Fruit fly (Drosophila melanogaster) whole organism, embryonic: ENCODE results near the gene Mon1.

Experiments
- B-H1 ChIP-seq: fragments of 200-800 bp; sonication (Bioruptor generic); IDR thresholded peaks from 3 replicates; pipeline ENCODE4 v1.3.6; 2022; ENCODE audit warnings: missing biosample characterization, missing genetic modification characterization
- CG13296 ChIP-seq: fragments of 200-800 bp; sonication (Bioruptor generic); optimal IDR thresholded peaks from 3 replicates; lab custom pipeline; 2018; ENCODE audit warnings: missing biosample characterization, mild to moderate bottlenecking, missing genetic modification characterization
- CG13775 ChIP-seq: fragments of 200-800 bp; sonication (Bioruptor generic); optimal IDR thresholded peaks from 3 replicates; lab custom pipeline; 2017; ENCODE audit warnings: missing biosample characterization, mild to moderate bottlenecking, missing genetic modification characterization
- CG14050 ChIP-seq: fragments of 200-800 bp; sonication (Bioruptor generic); IDR thresholded peaks from 3 replicates; pipeline ENCODE4 v1.3.6; 2022; ENCODE audit warnings: missing biosample characterization, missing genetic modification characterization
- CG15011 ChIP-seq: fragments of 200-800 bp; sonication (Bioruptor generic); optimal IDR thresholded peaks from 3 replicates; lab custom pipeline; 2018; ENCODE audit warnings: missing biosample characterization, mild to moderate bottlenecking, missing genetic modification characterization
- CG15696 ChIP-seq: fragments of 200-800 bp; sonication (Bioruptor generic); optimal IDR thresholded peaks from 2 replicates; lab custom pipeline; 2019; ENCODE audit warnings: missing biosample characterization, mild to moderate bottlenecking, missing genetic modification characterization, moderate library complexity
- CG1602 ChIP-seq: fragments of 200-800 bp; sonication (Bioruptor generic); optimal IDR thresholded peaks from 3 replicates; lab custom pipeline; 2016; ENCODE audit warnings: missing biosample characterization, missing genetic modification characterization
- CG1647 ChIP-seq: fragments of 200-800 bp; sonication (Bioruptor generic); optimal IDR thresholded peaks from 3 replicates; lab custom pipeline; 2016; ENCODE audit warnings: missing biosample characterization, missing genetic modification characterization
- CG17568 ChIP-seq: fragments of 200-800 bp; sonication (Bioruptor generic); optimal IDR thresholded peaks from 2 replicates; lab custom pipeline; 2018; ENCODE audit warnings: missing biosample characterization, mild to moderate bottlenecking, missing genetic modification characterization, moderate library complexity
- CG18262 ChIP-seq: fragments of 200-800 bp; optimal IDR thresholded peaks from 3 replicates; lab custom pipeline; 2019; ENCODE audit warnings: missing biosample characterization, mild to moderate bottlenecking, missing genetic modification characterization, moderate library complexity
- CG2116 ChIP-seq: fragments of 200-800 bp; sonication (Bioruptor generic); optimal IDR thresholded peaks from 3 replicates; lab custom pipeline; 2018; ENCODE audit warnings: missing biosample characterization, mild to moderate bottlenecking, missing genetic modification characterization
- CG2120 ChIP-seq: fragments of 200-800 bp; sonication (Bioruptor generic); optimal IDR thresholded peaks from 3 replicates; lab custom pipeline; 2016; ENCODE audit warnings: missing biosample characterization, missing genetic modification characterization
- CG30403 ChIP-seq: fragments of 200-800 bp; sonication (Bioruptor generic); optimal IDR thresholded peaks from 3 replicates; lab custom pipeline; 2016; ENCODE audit warnings: missing biosample characterization, missing genetic modification characterization
- CG6272 ChIP-seq: fragments of 200-800 bp; sonication (Bioruptor generic); IDR thresholded peaks from 2 replicates; pipeline ENCODE4 v1.3.6; 2022; ENCODE audit warnings: missing biosample characterization, missing genetic modification characterization
- CG7357 ChIP-seq: fragments of 200-800 bp; sonication (Bioruptor generic); IDR thresholded peaks from 3 replicates; pipeline ENCODE4 v1.3.6; 2022; ENCODE audit warnings: missing biosample characterization, missing genetic modification characterization
- CG7372 ChIP-seq: fragments of 200-800 bp; sonication (Bioruptor generic); IDR thresholded peaks from 2 replicates; pipeline ENCODE4 v1.3.6; 2022; ENCODE audit warnings: missing biosample characterization, missing genetic modification characterization
- CG7963 ChIP-seq: fragments of 200-800 bp; sonication (Bioruptor generic); IDR thresholded peaks from 3 replicates; pipeline ENCODE4 v1.3.6; 2022; ENCODE audit warnings: missing biosample characterization, missing genetic modification characterization; ENCODE audit not compliant: partially characterized antibody
- CG8290 ChIP-seq, 3 experiments: fragments of 200-800 bp; sonication (Bioruptor generic); optimal IDR thresholded peaks; 2 replicates each; lab custom pipeline; 2016 to 2019; ENCODE audit warnings: missing biosample characterization in 3 of 3, missing genetic modification characterization in 3 of 3, mild to moderate bottlenecking in 2 of 3, moderate library complexity in 1 of 3
- CG8359 ChIP-seq: fragments of 200-800 bp; sonication (Bioruptor generic); optimal IDR thresholded peaks from 2 replicates; lab custom pipeline; 2017; ENCODE audit warnings: missing biosample characterization, mild to moderate bottlenecking, missing genetic modification characterization, borderline replicate concordance
- CG8924 ChIP-seq: fragments of 200-800 bp; optimal IDR thresholded peaks from 3 replicates; lab custom pipeline; 2019; ENCODE audit warnings: missing biosample characterization, mild to moderate bottlenecking, missing genetic modification characterization, moderate library complexity
- CG9817 ChIP-seq: fragments of 200-800 bp; sonication (Bioruptor generic); optimal IDR thresholded peaks from 2 replicates; lab custom pipeline; 2018; ENCODE audit warnings: missing biosample characterization, mild to moderate bottlenecking, missing genetic modification characterization, moderate library complexity
- E2f1 ChIP-seq: fragments of 200-800 bp; sonication (Bioruptor generic); IDR thresholded peaks from 2 replicates; pipeline ENCODE4 v1.3.6; 2022; ENCODE audit warnings: missing biosample characterization, missing genetic modification characterization
- E2f2 ChIP-seq: fragments of 200-800 bp; sonication (Bioruptor generic); IDR thresholded peaks from 2 replicates; pipeline ENCODE4 v1.3.6; 2022; ENCODE audit warnings: missing biosample characterization, missing genetic modification characterization
- Fer1 ChIP-seq: fragments of 200-800 bp; sonication (Bioruptor generic); optimal IDR thresholded peaks from 2 replicates; lab custom pipeline; 2017; ENCODE audit warnings: missing biosample characterization, mild to moderate bottlenecking, missing genetic modification characterization
- Fer3 ChIP-seq: fragments of 200-800 bp; sonication (Bioruptor generic); optimal IDR thresholded peaks from 2 replicates; lab custom pipeline; 2018; ENCODE audit warnings: missing biosample characterization, mild to moderate bottlenecking, missing genetic modification characterization, moderate library complexity
- H2.0 ChIP-seq: fragments of 200-800 bp; sonication (Bioruptor generic); IDR thresholded peaks from 2 replicates; pipeline ENCODE4 v1.3.6; 2022; ENCODE audit warnings: missing biosample characterization, missing genetic modification characterization
- Hr39 ChIP-seq: fragments of >200 bp; optimal IDR thresholded peaks from 2 replicates; lab custom pipeline; 2017
- Lim3 ChIP-seq: fragments of 200-800 bp; sonication (Bioruptor generic); IDR thresholded peaks from 2 replicates; pipeline ENCODE4 v1.3.6; 2022; ENCODE audit warnings: missing biosample characterization, missing genetic modification characterization
- Meics ChIP-seq: fragments of 200-800 bp; sonication (Bioruptor generic); optimal IDR thresholded peaks from 2 replicates; lab custom pipeline; 2017; ENCODE audit warnings: missing biosample characterization, mild to moderate bottlenecking, missing genetic modification characterization
- PHDP ChIP-seq: fragments of 200-800 bp; sonication (Bioruptor generic); optimal IDR thresholded peaks from 3 replicates; lab custom pipeline; 2018; ENCODE audit warnings: missing biosample characterization, mild to moderate bottlenecking, missing genetic modification characterization, moderate library complexity
- Pdp1 ChIP-seq, 2 experiments: fragments of 200-800 bp; sonication (Bioruptor generic); optimal IDR thresholded peaks; 3 replicates each; lab custom pipeline; 2016; ENCODE audit warnings: missing biosample characterization in 2 of 2, missing genetic modification characterization in 2 of 2, mild to moderate bottlenecking in 1 of 2, moderate library complexity in 1 of 2
- Six4 ChIP-seq: fragments of 200-800 bp; sonication (Bioruptor generic); optimal IDR thresholded peaks from 2 replicates; lab custom pipeline; 2016; ENCODE audit warnings: missing biosample characterization, missing genetic modification characterization
- Sox102F ChIP-seq: fragments of 200-800 bp; sonication (Bioruptor generic); optimal IDR thresholded peaks from 2 replicates; lab custom pipeline; 2018; ENCODE audit warnings: missing biosample characterization, mild to moderate bottlenecking, missing genetic modification characterization, moderate library complexity
- Xrp1 ChIP-seq: fragments of 200-800 bp; sonication (Bioruptor generic); IDR thresholded peaks from 2 replicates; pipeline ENCODE4 v1.3.6; 2022; ENCODE audit warnings: missing biosample characterization, missing genetic modification characterization
- YL-1 ChIP-seq: fragments of 200-800 bp; sonication (Bioruptor generic); optimal IDR thresholded peaks from 3 replicates; lab custom pipeline; 2017; ENCODE audit warnings: missing biosample characterization, mild to moderate bottlenecking, missing genetic modification characterization
- ci ChIP-seq: fragments of 200-800 bp; sonication (Bioruptor generic); IDR thresholded peaks from 3 replicates; pipeline ENCODE4 v1.3.6; 2022; ENCODE audit warnings: missing biosample characterization, missing genetic modification characterization
- fd96Cb ChIP-seq: fragments of 200-800 bp; sonication (Bioruptor generic); optimal IDR thresholded peaks from 2 replicates; lab custom pipeline; 2018; ENCODE audit warnings: missing biosample characterization, mild to moderate bottlenecking, missing genetic modification characterization, moderate library complexity
- ham ChIP-seq: fragments of 200-800 bp; sonication (Bioruptor generic); IDR thresholded peaks from 2 replicates; pipeline ENCODE4 v1.3.6; 2022; ENCODE audit warnings: missing biosample characterization, missing genetic modification characterization
- inv ChIP-seq: fragments of 200-800 bp; sonication (Bioruptor generic); IDR thresholded peaks from 2 replicates; pipeline ENCODE4 v1.3.6; 2022; ENCODE audit warnings: missing biosample characterization, missing genetic modification characterization; ENCODE audit not compliant: partially characterized antibody
- lab ChIP-seq: fragments of 200-800 bp; sonication (Bioruptor generic); optimal IDR thresholded peaks from 3 replicates; lab custom pipeline; 2017; ENCODE audit warnings: missing biosample characterization, missing genetic modification characterization, mild to moderate bottlenecking, moderate library complexity, missing genetic modification reagents
- lilli ChIP-seq: fragments of 200-800 bp; sonication (Bioruptor generic); optimal IDR thresholded peaks from 3 replicates; lab custom pipeline; 2016; ENCODE audit warnings: missing biosample characterization, missing genetic modification characterization
- nerfin-1 ChIP-seq: fragments of 200-800 bp; sonication (Bioruptor generic); optimal IDR thresholded peaks from 3 replicates; lab custom pipeline; 2019; ENCODE audit warnings: missing biosample characterization, mild to moderate bottlenecking, missing genetic modification characterization, moderate library complexity
- nmo ChIP-seq: fragments of 200-800 bp; sonication (Bioruptor generic); optimal IDR thresholded peaks from 2 replicates; lab custom pipeline; 2018; ENCODE audit warnings: missing biosample characterization, mild to moderate bottlenecking, missing genetic modification characterization, moderate library complexity
- oc ChIP-seq: fragments of 200-800 bp; sonication (Bioruptor generic); optimal IDR thresholded peaks from 2 replicates; lab custom pipeline; 2018; ENCODE audit warnings: missing biosample characterization, mild to moderate bottlenecking, missing genetic modification characterization, moderate library complexity
- org-1 ChIP-seq: fragments of 200-800 bp; sonication (Bioruptor generic); optimal IDR thresholded peaks from 2 replicates; lab custom pipeline; 2017; ENCODE audit warnings: missing biosample characterization, missing genetic modification characterization
- sens ChIP-seq: fragments of 200-800 bp; sonication (Bioruptor generic); peaks from one replicate; lab custom pipeline; 2016; ENCODE audit warnings: missing biosample characterization, missing genetic modification characterization
- tap ChIP-seq: fragments of 200-800 bp; optimal IDR thresholded peaks from 3 replicates; lab custom pipeline; 2019; ENCODE audit warnings: missing biosample characterization, mild to moderate bottlenecking, missing genetic modification characterization, moderate library complexity
- tio ChIP-seq: fragments of 200-800 bp; sonication (Bioruptor generic); optimal IDR thresholded peaks from 2 replicates; lab custom pipeline; 2017; ENCODE audit warnings: missing biosample characterization, missing genetic modification characterization, inconsistent platforms
- trem ChIP-seq: fragments of 200-800 bp; optimal IDR thresholded peaks from 3 replicates; lab custom pipeline; 2019; ENCODE audit warnings: missing biosample characterization, mild to moderate bottlenecking, missing genetic modification characterization, moderate library complexity
- zfh1 ChIP-seq: fragments of 200-800 bp; sonication (Bioruptor generic); IDR thresholded peaks from 3 replicates; pipeline ENCODE4 v1.3.6; 2022; ENCODE audit warnings: missing biosample characterization, missing genetic modification characterization

Mon1 gene

DNA sequence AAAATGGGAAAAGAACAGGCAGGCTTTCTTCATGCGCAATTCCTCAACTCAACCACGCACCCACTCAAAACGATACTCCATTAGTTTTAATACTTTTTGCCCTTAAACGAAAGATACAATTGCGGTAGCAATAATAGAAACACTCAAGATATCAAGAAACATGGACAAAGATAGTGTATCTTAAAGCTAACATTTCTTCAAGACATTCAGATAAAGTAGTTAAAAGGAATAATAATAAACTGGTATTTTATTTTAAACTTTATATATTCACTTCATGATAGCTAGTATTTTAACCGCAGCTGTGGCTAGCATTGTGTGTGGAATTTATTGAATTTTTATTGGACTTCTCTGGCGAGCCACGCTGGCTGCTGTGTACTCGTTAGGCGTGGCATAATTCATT lies 5.7 kb downstream of the Mon1 start (continued):
- peak; percentile 66 for TF ChIP-seq CG2120 (GFP tag; lab: Kevin White, UChicago)
- peak; percentile 44 for TF ChIP-seq nerfin-1 (tag; lab: Kevin White, UChicago)
- TF ChIP-seq CG18262 (tag; lab: Kevin White, UChicago) = peak; percentile 82
- peak; percentile 53 for TF ChIP-seq CG13296
- TF ChIP-seq Six4 (GFP tag; lab: Kevin White, UChicago) = peak; percentile 45
- TF ChIP-seq fd96Cb (tag; lab: Kevin White, UChicago) = peak; percentile 73
- peak; percentile 88 for TF ChIP-seq sens (GFP tag; lab: Kevin White, UChicago)
- 0 out of 2 replicates have a peak, but pooled peaks have one; percentile 29 for TF ChIP-seq CG6272 (GFP tag; lab: Robert Waterston, UW)
- peak; percentile 83 for TF ChIP-seq PHDP (tag; lab: Kevin White, UChicago)
- TF ChIP-seq YL-1 (GFP tag; lab: Kevin White, UChicago) = no peak
- TF ChIP-seq ham (GFP tag; lab: Robert Waterston, UW) = no peak
- TF ChIP-seq Hr39 (lab: Kevin White, UChicago) = no peak
- TF ChIP-seq CG30403 (GFP tag; lab: Kevin White, UChicago) = peak; percentile 60
- peak; percentile 38; the same call in 1 of the 2 replicates for TF ChIP-seq E2f2
- TF ChIP-seq Sox102F (GFP tag; lab: Kevin White, UChicago) = peak; percentile 57
- no peak for TF ChIP-seq CG8290 (GFP tag; optimal IDR thresholded peaks at IDR 0.05; lab: Kevin White, UChicago)
- TF ChIP-seq CG8290 (tag; optimal IDR thresholded peaks at IDR 0.05; lab: Kevin White, UChicago) = peak in 1 of 2 experiments; percentile 54
- peak; percentile 51 for TF ChIP-seq nmo
- peak; percentile 84 for TF ChIP-seq tap (tag; lab: Kevin White, UChicago)
- TF ChIP-seq ci (GFP tag; lab: Robert Waterston, UW) = peak; percentile 78
- peak; percentile 9 for TF ChIP-seq CG9817 (tag; lab: Kevin White, UChicago)
- TF ChIP-seq CG13775 (GFP tag; lab: Kevin White, UChicago) = no peak
- peak; percentile 76 for TF ChIP-seq Fer1 (GFP tag; lab: Kevin White, UChicago)
- TF ChIP-seq zfh1 = peak; percentile 44; the same call in 1 of the 3 replicates
- TF ChIP-seq oc = peak; percentile 39
- TF ChIP-seq CG14050 (GFP tag; lab: Robert Waterston, UW) = peak; percentile 43; the same call in 1 of the 3 replicates
- no peak for TF ChIP-seq E2f1 (GFP tag; lab: Robert Waterston, UW)
- peak; percentile 66 for TF ChIP-seq Meics (GFP tag; lab: Kevin White, UChicago)
- TF ChIP-seq Fer3 (tag; lab: Kevin White, UChicago) = peak; percentile 68
- TF ChIP-seq Xrp1 = peak; percentile 81
- TF ChIP-seq CG15696 = peak; percentile 33
- TF ChIP-seq CG7963 (GFP tag; lab: Robert Waterston, UW) = no peak
- peak; percentile 32; the same call in 1 of the 3 replicates for TF ChIP-seq CG7357 (GFP tag; lab: Robert Waterston, UW)
- no peak for TF ChIP-seq CG1647 (GFP tag; lab: Kevin White, UChicago)
- peak; percentile 63 for TF ChIP-seq tio (GFP tag; lab: Kevin White, UChicago)
- TF ChIP-seq Lim3 (GFP tag; lab: Robert Waterston, UW) = no peak
- TF ChIP-seq CG15011 = peak; percentile 45
- TF ChIP-seq trem (tag; lab: Kevin White, UChicago) = peak; percentile 67
- TF ChIP-seq CG2116 (GFP tag; lab: Kevin White, UChicago) = no peak
- TF ChIP-seq Pdp1 (GFP tag; optimal IDR thresholded peaks at IDR 0.05; lab: Kevin White, UChicago) = peak in 1 of 2 experiments; percentile 19
- TF ChIP-seq org-1 (GFP tag; lab: Kevin White, UChicago) = peak; percentile 37
- peak; percentile 4; the same call in 1 of the 2 replicates for TF ChIP-seq H2.0
- peak; percentile 82 for TF ChIP-seq lab (GFP tag; lab: Kevin White, UChicago)
- TF ChIP-seq CG1602 (GFP tag; lab: Kevin White, UChicago) = peak; percentile 49
- TF ChIP-seq CG8924 (tag; lab: Kevin White, UChicago) = peak; percentile 75
- peak; percentile 59; the same call in 1 of the 2 replicates for TF ChIP-seq CG7372 (GFP tag; lab: Robert Waterston, UW)
- TF ChIP-seq inv = no peak
- TF ChIP-seq CG17568 (GFP tag; lab: Kevin White, UChicago) = peak; percentile 56
- peak; percentile 57 for TF ChIP-seq lilli (GFP tag; lab: Kevin White, UChicago)
- TF ChIP-seq B-H1 (GFP tag; lab: Robert Waterston, UW) = peak; percentile 52
- TF ChIP-seq CG8359 (GFP tag; lab: Kevin White, UChicago) = peak; percentile 33
